Worm (Caenorhabditis elegans) whole organism, L4 larva: ENCODE measurements around the gene ZK470.14.

Source experiments
- aly-2 ChIP-seq: sonication (generic microtip); optimal IDR thresholded peaks from 2 replicates; lab custom pipeline; 2018; ENCODE audit warnings: missing biosample characterization, missing genetic modification characterization
- ceh-82 ChIP-seq: sonication (generic microtip); optimal IDR thresholded peaks from 2 replicates; lab custom pipeline; 2017; ENCODE audit warnings: missing biosample characterization, missing genetic modification characterization
- jun-1 ChIP-seq: fragments of 150-350 bp; optimal IDR thresholded peaks from 2 replicates; lab custom pipeline; 2014; ENCODE audit warnings: missing biosample characterization, missing genetic modification reagents, missing genetic modification characterization
- nhr-25 ChIP-seq: sonication (generic microtip); optimal IDR thresholded peaks from 2 replicates; lab custom pipeline; 2017; ENCODE audit warnings: missing genetic modification characterization, mild to moderate bottlenecking, missing compliant biosample characterization, antibody characterized with exemption, moderate library complexity, borderline replicate concordance; ENCODE audit not compliant: insufficient read depth
- vab-7 ChIP-seq: fragments of 200-800 bp; sonication (Bioruptor generic); IDR thresholded peaks from 2 replicates; pipeline ENCODE4 v1.3.6; 2022; ENCODE audit warnings: missing genetic modification reagents, missing genetic modification characterization, missing compliant biosample characterization

DNA sequence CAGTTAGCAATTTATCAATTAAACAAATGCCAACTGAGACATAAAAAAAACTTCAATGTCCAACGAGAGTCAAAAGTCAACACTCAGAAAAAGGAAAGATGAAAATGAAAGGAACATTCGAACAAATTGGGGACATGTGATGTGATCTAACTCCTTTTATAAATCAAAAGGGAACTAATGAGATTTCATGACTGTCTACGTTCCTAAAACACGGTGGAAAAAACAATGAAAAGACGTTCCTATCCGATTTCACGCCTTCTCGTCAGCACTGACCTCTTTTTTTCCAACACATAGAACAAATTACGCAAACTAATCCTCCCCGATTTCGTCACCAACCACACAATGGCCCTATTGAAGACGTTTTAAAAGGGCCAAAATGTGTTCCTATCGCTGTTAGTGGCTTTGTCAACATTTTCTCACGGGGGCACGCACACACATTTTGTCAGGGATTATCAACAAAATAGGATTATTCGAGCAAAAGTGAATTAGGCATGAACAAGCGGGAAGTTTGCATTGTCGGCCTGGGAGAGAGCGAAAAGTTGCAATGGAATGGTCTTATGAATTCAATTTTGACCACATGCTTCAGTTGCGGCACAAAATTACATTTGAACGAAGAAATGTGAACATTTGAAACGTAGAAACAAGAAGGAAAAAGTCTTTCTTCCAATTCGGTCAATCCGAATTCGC is 7.9 kb upstream of the ZK470.14 start:
- TF ChIP-seq ceh-82 = no peak
- no peak for TF ChIP-seq jun-1 (tag; lab: Kevin White, UChicago)
- no peak for TF ChIP-seq vab-7 (GFP tag; lab: Robert Waterston, UW)
- no peak for TF ChIP-seq nhr-25
- no peak for TF ChIP-seq aly-2 (tag; lab: Kevin White, UChicago)
